Fruit fly (Drosophila melanogaster) whole organism, embryonic: ENCODE measurements around the gene Doc1.

Experiments used
- ATbp ChIP-seq: fragments of 200-800 bp; sonication (Bioruptor generic); optimal IDR thresholded peaks from 2 replicates; lab custom pipeline; 2017; ENCODE audit warnings: missing biosample characterization, mild to moderate bottlenecking, missing genetic modification characterization, missing genetic modification reagents
- CG10209 ChIP-seq: fragments of 200-800 bp; sonication (Bioruptor generic); optimal IDR thresholded peaks from 3 replicates; lab custom pipeline; 2017; ENCODE audit warnings: missing biosample characterization, mild to moderate bottlenecking, missing genetic modification characterization, missing genetic modification reagents
- CG12104 ChIP-seq: fragments of 200-800 bp; sonication (Bioruptor generic); optimal IDR thresholded peaks from 3 replicates; lab custom pipeline; 2016; ENCODE audit warnings: missing biosample characterization, missing genetic modification characterization
- CG12155 ChIP-seq: fragments of 200-800 bp; sonication (Bioruptor generic); optimal IDR thresholded peaks from 3 replicates; lab custom pipeline; 2016; ENCODE audit warnings: missing biosample characterization, missing genetic modification characterization
- CG15269 ChIP-seq: fragments of 200-800 bp; sonication (Bioruptor generic); optimal IDR thresholded peaks from 2 replicates; lab custom pipeline; 2018; ENCODE audit warnings: missing biosample characterization, mild to moderate bottlenecking, missing genetic modification characterization, moderate library complexity
- CG15601 ChIP-seq: fragments of 200-800 bp; sonication (Bioruptor generic); optimal IDR thresholded peaks from 3 replicates; lab custom pipeline; 2019; ENCODE audit warnings: missing biosample characterization, mild to moderate bottlenecking, missing genetic modification characterization, moderate library complexity
- CG1602 ChIP-seq: fragments of 200-800 bp; sonication (Bioruptor generic); optimal IDR thresholded peaks from 3 replicates; lab custom pipeline; 2016; ENCODE audit warnings: missing biosample characterization, missing genetic modification characterization
- CG17328 ChIP-seq: fragments of 200-800 bp; sonication (Bioruptor generic); IDR thresholded peaks from 2 replicates; pipeline ENCODE4 v1.3.6; 2022; ENCODE audit warnings: missing biosample characterization, missing genetic modification characterization
- CG17912 ChIP-seq: fragments of 200-800 bp; sonication (Bioruptor generic); optimal IDR thresholded peaks from 2 replicates; lab custom pipeline; 2018; ENCODE audit warnings: missing biosample characterization, mild to moderate bottlenecking, missing genetic modification characterization
- CG4282 ChIP-seq: fragments of 200-800 bp; sonication (Bioruptor generic); optimal IDR thresholded peaks from 2 replicates; lab custom pipeline; 2016; ENCODE audit warnings: missing biosample characterization, missing genetic modification characterization
- CG4328 ChIP-seq: fragments of 200-800 bp; sonication (Bioruptor generic); optimal IDR thresholded peaks from 3 replicates; lab custom pipeline; 2017; ENCODE audit warnings: missing biosample characterization, missing genetic modification reagents, missing genetic modification characterization
- CG4404 ChIP-seq: fragments of 200-800 bp; sonication (Bioruptor generic); IDR thresholded peaks from 2 replicates; pipeline ENCODE4 v1.3.6; 2022; ENCODE audit warnings: missing biosample characterization, missing genetic modification characterization
- CG6813 ChIP-seq: fragments of 200-800 bp; sonication (Bioruptor generic); optimal IDR thresholded peaks from 2 replicates; lab custom pipeline; 2017; ENCODE audit warnings: missing biosample characterization, missing genetic modification characterization, mild to moderate bottlenecking, moderate library complexity, missing genetic modification reagents
- CG7963 ChIP-seq: fragments of 200-800 bp; sonication (Bioruptor generic); IDR thresholded peaks from 3 replicates; pipeline ENCODE4 v1.3.6; 2022; ENCODE audit warnings: missing biosample characterization, missing genetic modification characterization; ENCODE audit not compliant: partially characterized antibody
- CG8281 ChIP-seq: fragments of 200-800 bp; sonication (Bioruptor generic); optimal IDR thresholded peaks from 2 replicates; lab custom pipeline; 2018; ENCODE audit warnings: missing biosample characterization, mild to moderate bottlenecking, missing genetic modification characterization, moderate library complexity
- CG8765 ChIP-seq: fragments of 200-800 bp; sonication (Bioruptor generic); IDR thresholded peaks from 2 replicates; pipeline ENCODE4 v1.3.6; 2022; ENCODE audit warnings: missing biosample characterization, missing genetic modification characterization
- CG8944 ChIP-seq: fragments of 200-800 bp; sonication (Bioruptor generic); optimal IDR thresholded peaks from 3 replicates; lab custom pipeline; 2016; ENCODE audit warnings: missing biosample characterization, missing genetic modification characterization
- CG9437 ChIP-seq: fragments of 200-800 bp; sonication (Bioruptor generic); optimal IDR thresholded peaks from 2 replicates; lab custom pipeline; 2018; ENCODE audit warnings: missing biosample characterization, mild to moderate bottlenecking, missing genetic modification characterization
- CG9609 ChIP-seq: fragments of 200-800 bp; sonication (Bioruptor generic); optimal IDR thresholded peaks from 3 replicates; lab custom pipeline; 2016; ENCODE audit warnings: missing biosample characterization, missing genetic modification characterization
- CG9797 ChIP-seq: fragments of 200-800 bp; sonication (Bioruptor generic); optimal IDR thresholded peaks from 3 replicates; lab custom pipeline; 2018; ENCODE audit warnings: missing biosample characterization, mild to moderate bottlenecking, missing genetic modification characterization
- ERR ChIP-seq: fragments of 200-800 bp; sonication (Bioruptor generic); optimal IDR thresholded peaks from 2 replicates; lab custom pipeline; 2016; ENCODE audit warnings: missing biosample characterization, missing genetic modification characterization
- Eip74EF ChIP-seq, 2 experiments: fragments of 200-800 bp in 1 of 2; fragments of >200 bp in 1 of 2; sonication (Bioruptor generic) in 1 of 2; optimal IDR thresholded peaks; 2 replicates each; lab custom pipeline; 2017 to 2019; ENCODE audit warnings: missing biosample characterization in 2 of 2, missing genetic modification characterization in 2 of 2, mild to moderate bottlenecking in 1 of 2, moderate library complexity in 1 of 2
- HLH4C ChIP-seq: fragments of 200-800 bp; sonication (Bioruptor generic); IDR thresholded peaks from 3 replicates; pipeline ENCODE4 v1.3.6; 2022; ENCODE audit warnings: missing biosample characterization, missing genetic modification characterization; ENCODE audit not compliant: partially characterized antibody
- HLHmδ ChIP-seq: fragments of 200-800 bp; sonication (Bioruptor generic); optimal IDR thresholded peaks from 2 replicates; lab custom pipeline; 2018; ENCODE audit warnings: missing biosample characterization, mild to moderate bottlenecking, missing genetic modification characterization, moderate library complexity
- Oaz ChIP-seq: fragments of 200-800 bp; sonication (Bioruptor generic); IDR thresholded peaks from 2 replicates; pipeline ENCODE4 v1.3.6; 2022; ENCODE audit warnings: missing biosample characterization, missing genetic modification characterization
- Rx ChIP-seq: fragments of 200-800 bp; sonication (Bioruptor generic); IDR thresholded peaks from 2 replicates; pipeline ENCODE4 v1.3.6; 2022; ENCODE audit warnings: missing biosample characterization, missing genetic modification characterization
- Sin3A ChIP-seq: fragments of >200 bp; optimal IDR thresholded peaks from 2 replicates; lab custom pipeline; 2018
- Sox102F ChIP-seq: fragments of 200-800 bp; sonication (Bioruptor generic); optimal IDR thresholded peaks from 2 replicates; lab custom pipeline; 2018; ENCODE audit warnings: missing biosample characterization, mild to moderate bottlenecking, missing genetic modification characterization, moderate library complexity
- Spps ChIP-seq: fragments of 200-800 bp; sonication (Bioruptor generic); optimal IDR thresholded peaks from 2 replicates; lab custom pipeline; 2018; ENCODE audit warnings: missing biosample characterization, mild to moderate bottlenecking, missing genetic modification characterization
- Xrp1 ChIP-seq: fragments of 200-800 bp; sonication (Bioruptor generic); IDR thresholded peaks from 2 replicates; pipeline ENCODE4 v1.3.6; 2022; ENCODE audit warnings: missing biosample characterization, missing genetic modification characterization
- ac ChIP-seq: fragments of 200-800 bp; sonication (Bioruptor generic); optimal IDR thresholded peaks from 3 replicates; lab custom pipeline; 2017; ENCODE audit warnings: missing biosample characterization, mild to moderate bottlenecking, missing genetic modification characterization
- bsh ChIP-seq, 2 experiments: fragments of 200-800 bp; sonication (Bioruptor generic); optimal IDR thresholded peaks; 2 replicates each; lab custom pipeline; 2017 to 2018; ENCODE audit warnings: mild to moderate bottlenecking in 2 of 2, missing biosample characterization in 2 of 2, missing genetic modification characterization in 2 of 2, moderate library complexity in 1 of 2
- cato ChIP-seq: fragments of 200-800 bp; sonication (Bioruptor generic); optimal IDR thresholded peaks from 2 replicates; lab custom pipeline; 2016; ENCODE audit warnings: missing biosample characterization, missing genetic modification characterization, borderline replicate concordance
- chm ChIP-seq: fragments of 200-800 bp; sonication (Bioruptor generic); IDR thresholded peaks from 2 replicates; pipeline ENCODE4 v1.3.6; 2022; ENCODE audit warnings: missing biosample characterization, missing genetic modification characterization
- corto ChIP-seq: fragments of 200-800 bp; sonication (Bioruptor generic); optimal IDR thresholded peaks from 2 replicates; lab custom pipeline; 2016; ENCODE audit warnings: missing biosample characterization, mild to moderate bottlenecking, missing genetic modification characterization, moderate library complexity
- dmrt11E ChIP-seq: fragments of 200-800 bp; sonication (Bioruptor generic); optimal IDR thresholded peaks from 3 replicates; lab custom pipeline; 2018; ENCODE audit warnings: missing biosample characterization, mild to moderate bottlenecking, missing genetic modification characterization, moderate library complexity
- gro ChIP-seq: fragments of 200-800 bp; sonication (Bioruptor generic); optimal IDR thresholded peaks from 2 replicates; lab custom pipeline; 2016; ENCODE audit warnings: missing biosample characterization, missing genetic modification characterization
- hb ChIP-seq: fragments of 200-800 bp; sonication (Bioruptor generic); IDR thresholded peaks from 3 replicates; pipeline ENCODE4 v1.3.6; 2022; ENCODE audit warnings: missing biosample characterization, missing genetic modification characterization; ENCODE audit not compliant: partially characterized antibody
- hth ChIP-seq: fragments of >200 bp; optimal IDR thresholded peaks from 2 replicates; lab custom pipeline; 2017; ENCODE audit warnings: inconsistent platforms
- insv ChIP-seq, 2 experiments: fragments of 200-800 bp; sonication (Bioruptor generic); optimal IDR thresholded peaks; 3 replicates each; lab custom pipeline; 2016 to 2018; ENCODE audit warnings: missing biosample characterization in 2 of 2, missing genetic modification characterization in 2 of 2
- lola ChIP-seq, 3 experiments: fragments of >200 bp in 2 of 3; fragments of 200-800 bp in 1 of 3; sonication (Bioruptor generic) in 1 of 3; optimal IDR thresholded peaks; 2 replicates each; lab custom pipeline; 2017 to 2019; ENCODE audit warnings: missing biosample characterization in 3 of 3, missing genetic modification characterization in 3 of 3, mild to moderate bottlenecking in 1 of 3, moderate library complexity in 1 of 3
- pita ChIP-seq: fragments of 200-800 bp; sonication (Bioruptor generic); optimal IDR thresholded peaks from 2 replicates; lab custom pipeline; 2017; ENCODE audit warnings: missing biosample characterization, mild to moderate bottlenecking, missing genetic modification characterization
- pros ChIP-seq: fragments of 200-800 bp; sonication (Bioruptor generic); optimal IDR thresholded peaks from 3 replicates; lab custom pipeline; 2019; ENCODE audit warnings: missing biosample characterization, mild to moderate bottlenecking, missing genetic modification characterization, moderate library complexity
- sd ChIP-seq: fragments of 200-800 bp; sonication (Bioruptor generic); optimal IDR thresholded peaks from 3 replicates; lab custom pipeline; 2018; ENCODE audit warnings: missing biosample characterization, mild to moderate bottlenecking, missing genetic modification characterization, moderate library complexity
- sna ChIP-seq: fragments of 200-800 bp; sonication (Bioruptor generic); IDR thresholded peaks from 2 replicates; pipeline ENCODE4 v1.3.6; 2022; ENCODE audit warnings: missing biosample characterization, missing genetic modification characterization; ENCODE audit not compliant: partially characterized antibody
- trh ChIP-seq: fragments of 200-800 bp; sonication (Bioruptor generic); optimal IDR thresholded peaks from 2 replicates; lab custom pipeline; 2016; ENCODE audit warnings: missing biosample characterization, missing genetic modification characterization
- tx ChIP-seq: fragments of 200-800 bp; sonication (Bioruptor generic); optimal IDR thresholded peaks from 2 replicates; lab custom pipeline; 2016; ENCODE audit warnings: missing biosample characterization, missing genetic modification characterization
- vnd ChIP-seq: fragments of 200-800 bp; sonication (Bioruptor generic); IDR thresholded peaks from 3 replicates; pipeline ENCODE4 v1.3.6; 2022; ENCODE audit warnings: missing biosample characterization, missing genetic modification characterization; ENCODE audit not compliant: partially characterized antibody
- wor ChIP-seq: fragments of 200-800 bp; sonication (Bioruptor generic); IDR thresholded peaks from 2 replicates; pipeline ENCODE4 v1.3.6; 2022; ENCODE audit warnings: missing biosample characterization, missing genetic modification characterization

Gene Doc1

DNA sequence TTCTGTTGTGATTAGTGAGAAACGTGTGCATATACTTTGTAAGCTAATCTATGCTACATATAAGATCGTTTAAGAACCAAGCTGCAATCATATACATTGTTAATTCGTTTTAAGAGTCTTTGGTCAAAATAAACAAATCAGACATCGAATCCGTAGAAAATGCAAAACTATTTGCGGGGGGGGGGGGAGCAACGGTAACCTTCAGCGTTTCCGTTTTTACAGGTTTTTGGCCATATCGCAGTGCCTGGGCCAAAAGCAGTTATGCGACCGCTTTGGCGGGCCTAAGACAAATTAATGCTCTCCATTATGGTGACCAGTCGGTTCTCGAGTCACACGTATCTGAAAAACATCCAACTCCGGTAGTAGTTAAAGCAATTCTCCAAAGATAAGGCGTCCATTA is 3.7 kb downstream of the Doc1 start:
- TF ChIP-seq CG10209 (GFP tag; lab: Kevin White, UChicago): no peak
- TF ChIP-seq trh (GFP tag; lab: Kevin White, UChicago): no peak
- no peak for TF ChIP-seq pita
- TF ChIP-seq gro (GFP tag; lab: Kevin White, UChicago): no peak
- no peak for TF ChIP-seq sd (tag; lab: Kevin White, UChicago)
- no peak for TF ChIP-seq corto (GFP tag; lab: Kevin White, UChicago)
- no peak for TF ChIP-seq ATbp (GFP tag; lab: Kevin White, UChicago)
- TF ChIP-seq hth (lab: Kevin White, UChicago): no peak
- no peak for TF ChIP-seq CG4282 (GFP tag; lab: Kevin White, UChicago)
- no peak for TF ChIP-seq CG4404 (GFP tag; lab: Robert Waterston, UW)
- TF ChIP-seq insv (GFP tag; optimal IDR thresholded peaks at IDR 0.05; lab: Kevin White, UChicago): no peak
- no peak for TF ChIP-seq Oaz
- TF ChIP-seq Rx (GFP tag; lab: Robert Waterston, UW): no peak
- TF ChIP-seq dmrt11E (tag; lab: Kevin White, UChicago): no peak
- no peak for TF ChIP-seq Spps (tag; lab: Kevin White, UChicago)
- no peak for TF ChIP-seq CG9437 (GFP tag; lab: Kevin White, UChicago)
- TF ChIP-seq CG17328 (GFP tag; lab: Robert Waterston, UW): no peak
- no peak for TF ChIP-seq CG8765 (GFP tag; lab: Robert Waterston, UW)
- TF ChIP-seq Xrp1 (GFP tag; lab: Robert Waterston, UW): no peak
- TF ChIP-seq CG8944 (GFP tag; lab: Kevin White, UChicago): no peak
- TF ChIP-seq, all 482 proteins: peak for 0

DNA sequence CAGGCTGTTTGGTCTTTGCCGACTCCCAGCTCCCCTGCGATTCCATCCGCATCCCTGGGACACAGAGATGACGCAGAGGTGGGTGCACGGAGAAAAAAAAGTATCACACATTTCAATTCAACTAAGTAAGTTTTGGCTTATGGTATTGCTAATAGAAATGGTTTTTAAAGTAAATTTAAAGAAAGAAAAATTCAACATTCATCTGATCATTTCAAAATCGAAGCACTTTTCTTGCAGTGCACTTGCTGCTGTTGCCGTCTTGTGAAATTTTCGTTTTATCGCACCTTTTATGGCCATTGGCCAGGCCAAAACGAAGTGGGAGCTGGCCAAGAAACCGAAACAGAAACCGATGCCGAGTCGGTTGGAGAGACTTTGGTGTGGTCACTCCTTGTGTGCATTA is 4.1 kb downstream of the Doc1 start:
- TF ChIP-seq wor (peak; percentile 65), bsh (GFP tag; optimal IDR thresholded peaks at IDR 0.05; lab: Kevin White, UChicago) (peak in 1 of 2 experiments; percentile 50), CG15601 (tag; lab: Kevin White, UChicago) (no peak), CG17912 (GFP tag; lab: Kevin White, UChicago) (no peak), CG15269 (peak; percentile 38), CG12104 (GFP tag; lab: Kevin White, UChicago) (peak; percentile 27), pros (GFP tag; lab: Kevin White, UChicago) (no peak), Eip74EF (GFP tag; optimal IDR thresholded peaks at IDR 0.05; lab: Kevin White, UChicago) (peak in 1 of 2 experiments; percentile 50), CG8281 (tag; lab: Kevin White, UChicago) (peak; percentile 10), Sox102F (GFP tag; lab: Kevin White, UChicago) (peak; percentile 55), lola (GFP tag; optimal IDR thresholded peaks at IDR 0.05; lab: Kevin White, UChicago) (peak in 1 of 3 experiments; percentile 50), CG6813 (peak; percentile 44), Sin3A (lab: Kevin White, UChicago) (no peak), hb (no peak), ac (GFP tag; lab: Kevin White, UChicago) (peak; percentile 46), CG4282 (GFP tag; lab: Kevin White, UChicago) (no peak), HLH4C (GFP tag; lab: Robert Waterston, UW) (no peak), CG4328 (GFP tag; lab: Kevin White, UChicago) (peak; percentile 16), cato (GFP tag; lab: Kevin White, UChicago) (no peak), CG9609 (peak; percentile 36), sna (no peak), CG1602 (GFP tag; lab: Kevin White, UChicago) (peak; percentile 46), CG9797 (no peak), chm (GFP tag; lab: Robert Waterston, UW) (peak; percentile 82), ERR (no peak), CG12155 (GFP tag; lab: Kevin White, UChicago) (no peak), CG7963 (GFP tag; lab: Robert Waterston, UW) (no peak), tx (GFP tag; lab: Kevin White, UChicago) (no peak), HLHmδ (GFP tag; lab: Kevin White, UChicago) (no peak), vnd (GFP tag; lab: Robert Waterston, UW) (no peak)
